Fruit fly (Drosophila melanogaster) whole organism: ENCODE measurements around the gene epsilonCOP.

ENCODE experiments used
- CG8478 ChIP-seq: fragments of >200 bp; optimal IDR thresholded peaks from 2 replicates; lab custom pipeline; 2018; ENCODE audit warnings: inconsistent platforms
- Dll ChIP-seq: fragments of >200 bp; optimal IDR thresholded peaks from 2 replicates; lab custom pipeline; 2017
- pan ChIP-seq: fragments of >200 bp; optimal IDR thresholded peaks from 2 replicates; lab custom pipeline; 2017
- psq ChIP-seq: fragments of >200 bp; optimal IDR thresholded peaks from 2 replicates; lab custom pipeline; 2017
- usp ChIP-seq: fragments of >200 bp; optimal IDR thresholded peaks from 2 replicates; lab custom pipeline; 2017; ENCODE audit warnings: missing biosample characterization, missing genetic modification characterization, mixed read lengths

DNA sequence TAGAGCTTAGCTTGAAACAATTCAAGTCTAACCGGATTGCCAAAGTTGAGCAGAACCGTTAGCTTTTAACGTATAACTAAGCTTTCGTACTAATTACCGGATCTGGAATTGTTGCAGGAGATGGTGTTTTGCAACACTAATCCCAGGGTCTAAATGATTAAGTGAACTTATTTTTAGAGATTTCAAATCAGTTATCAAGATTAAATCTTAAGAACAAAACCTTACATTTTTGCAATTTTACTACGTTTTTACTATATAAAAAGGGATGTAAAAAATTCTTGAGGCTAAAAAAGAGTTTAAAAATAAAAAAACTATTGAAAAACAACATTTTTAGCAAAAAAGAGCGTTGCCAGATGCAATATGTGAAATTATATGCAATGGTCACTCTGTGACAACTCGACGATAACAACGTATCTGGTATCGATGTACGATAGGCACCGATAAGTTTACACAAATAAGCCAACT is at the start of gene epsilonCOP, which contains the start of gene KFase:
- TF ChIP-seq Dll (lab: Kevin White, UChicago) (no peak), pan (lab: Kevin White, UChicago) (no peak), psq (lab: Kevin White, UChicago) (no peak), usp (GFP tag; lab: Kevin White, UChicago) (no peak), CG8478 (lab: Kevin White, UChicago) (no peak)
